Worm (Caenorhabditis elegans): ENCODE measurements around the gene dpy-20.

- TF ChIP-seq nhr-28 (tag; optimal IDR thresholded peaks at IDR 0.05) (no peak), nhr-76 (tag; optimal IDR thresholded peaks at IDR 0.05) (no peak), ztf-11 (tag; optimal IDR thresholded peaks at IDR 0.05) (no peak), mxl-2 (GFP tag; conservative IDR thresholded peaks at IDR 0.05) (no peak), fos-1 (tag; optimal IDR thresholded peaks at IDR 0.05) (no peak), dve-1 (tag; optimal IDR thresholded peaks at IDR 0.05; ENCODE audit: insufficient read depth) (no peak), tag-97 (GFP tag; IDR thresholded peaks at IDR 0.05) (no peak), nhr-77 (tag; optimal IDR thresholded peaks at IDR 0.05) (no peak), nhr-11 (tag; optimal IDR thresholded peaks at IDR 0.05) (no peak), unc-62 (GFP tag; optimal IDR thresholded peaks at IDR 0.05 in 1 of 2) (no peak), unc-62 (tag; optimal IDR thresholded peaks at IDR 0.05) (no peak), pha-4 (GFP tag; IDR thresholded peaks at IDR 0.05) (no peak), pha-4 (tag; optimal IDR thresholded peaks at IDR 0.05) (no peak), nhr-48 (tag; optimal IDR thresholded peaks at IDR 0.05) (no peak), snpc-4 (tag; optimal IDR thresholded peaks at IDR 0.05) (no peak)
These were observed 27.1 kb downstream of the dpy-20 start, which contains the start of gene inx-8 for ce11 chrIV:11673543-11673942.

Measured in whole organism, L4 larva.